Worm (Caenorhabditis elegans): ENCODE results near the gene T26H10.2.

The T26H10.2 gene

ce11 chrV:11424565-11424964 lies at the start of gene T26H10.2:
Gene T26H10.2, minus strand, starts transcription at chrV:11424665.
- TF ChIP-seq ama-1 (optimal IDR thresholded peaks at IDR 0.05) = no peak
- no peak for TF ChIP-seq ceh-16 (tag; optimal IDR thresholded peaks at IDR 0.05)

- TF ChIP-seq ama-1 (optimal IDR thresholded peaks at IDR 0.05) (no peak), nhr-25 (tag; optimal IDR thresholded peaks at IDR 0.05) (no peak), nhr-21 (tag; optimal IDR thresholded peaks at IDR 0.05) (no peak), F13H6.1 (tag; optimal IDR thresholded peaks at IDR 0.05) (no peak), elt-3 (tag; optimal IDR thresholded peaks at IDR 0.05) (no peak), unc-39 (tag; optimal IDR thresholded peaks at IDR 0.05) (no peak), egl-27 (tag; optimal IDR thresholded peaks at IDR 0.05) (no peak), ztf-4 (tag; optimal IDR thresholded peaks at IDR 0.05) (no peak), nhr-6 (tag; optimal IDR thresholded peaks at IDR 0.05) (no peak), ZK546.5 (tag; optimal IDR thresholded peaks at IDR 0.05) (no peak), unc-55 (GFP tag; optimal IDR thresholded peaks at IDR 0.05) (no peak), sem-4 (tag; optimal IDR thresholded peaks at IDR 0.05) (no peak), sma-3 (GFP tag; optimal IDR thresholded peaks at IDR 0.05) (no peak), mdl-1 (tag; optimal IDR thresholded peaks at IDR 0.05) (no peak), blmp-1 (tag; optimal IDR thresholded peaks at IDR 0.05; ENCODE audit: insufficient read depth) (no peak)
Observed at ce11 chrV:11472209-11472608, 47.7 kb upstream of the T26H10.2 start, which contains the start of the genes nas-20 and nas-21. Gene nas-20, minus strand, starts transcription at chrV:11472309. Gene nas-21, plus strand, starts transcription at chrV:11472564.

- TF ChIP-seq crh-2 (tag; optimal IDR thresholded peaks at IDR 0.05) (peak; percentile 21), aly-2 (tag; optimal IDR thresholded peaks at IDR 0.05) (no peak), nhr-77 (tag; optimal IDR thresholded peaks at IDR 0.05) (no peak), sma-9 (GFP tag; optimal IDR thresholded peaks at IDR 0.05) (peak; percentile 54), sma-9 (tag; optimal IDR thresholded peaks at IDR 0.05) (no peak), fos-1 (tag; optimal IDR thresholded peaks at IDR 0.05) (peak; percentile 82)
Observed at ce11 chrV:11470210-11470713, 45.8 kb upstream of the T26H10.2 start, which contains the start of gene aat-6. Gene aat-6, minus strand, starts transcription at chrV:11470663.

ce11 chrV:11462963-11463453 lies 38.5 kb upstream of the T26H10.2 start, which contains the start of gene zipt-16:
Gene zipt-16, plus strand, starts transcription at chrV:11463013.
- TF ChIP-seq aly-2 (tag; optimal IDR thresholded peaks at IDR 0.05) (no peak), ztf-1 (GFP tag; conservative IDR thresholded peaks at IDR 0.05) (0 out of 2 replicates have a peak, but pooled peaks have one; percentile 60)

ce11 chrV:11459255-11459654 lies 34.8 kb upstream of the T26H10.2 start, which contains the start of gene T11F9.1:
Gene T11F9.1, plus strand, starts transcription at chrV:11459555.
- no peak for TF ChIP-seq dmd-4 (tag; optimal IDR thresholded peaks at IDR 0.05)
- TF ChIP-seq unc-55 (GFP tag; optimal IDR thresholded peaks at IDR 0.05) = no peak
- no peak for TF ChIP-seq sma-9 (GFP tag; optimal IDR thresholded peaks at IDR 0.05)
- no peak for TF ChIP-seq sma-9 (tag; optimal IDR thresholded peaks at IDR 0.05)
- TF ChIP-seq elt-3 (tag; optimal IDR thresholded peaks at IDR 0.05) = no peak
- TF ChIP-seq zag-1 (tag; optimal IDR thresholded peaks at IDR 0.05) = no peak
- TF ChIP-seq nhr-10 (tag; optimal IDR thresholded peaks at IDR 0.05) = no peak
- TF ChIP-seq ceh-82 (tag; optimal IDR thresholded peaks at IDR 0.05) = no peak
- TF ChIP-seq mab-5 (tag; optimal IDR thresholded peaks at IDR 0.05) = no peak
- no peak for TF ChIP-seq ztf-11 (tag; optimal IDR thresholded peaks at IDR 0.05)
- no peak for TF ChIP-seq unc-62 (GFP tag; optimal IDR thresholded peaks at IDR 0.05)
- no peak for TF ChIP-seq lsy-2 (tag; optimal IDR thresholded peaks at IDR 0.05)
- TF ChIP-seq ztf-4 (tag; optimal IDR thresholded peaks at IDR 0.05) = no peak
- TF ChIP-seq sem-4 (tag; optimal IDR thresholded peaks at IDR 0.05) = no peak
- TF ChIP-seq ama-1 (optimal IDR thresholded peaks at IDR 0.05) = no peak
- TF ChIP-seq nhr-12 (tag; optimal IDR thresholded peaks at IDR 0.05) = no peak
- TF ChIP-seq nhr-21 (tag; optimal IDR thresholded peaks at IDR 0.05) = no peak
- no peak for TF ChIP-seq unc-39 (tag; optimal IDR thresholded peaks at IDR 0.05)
- TF ChIP-seq nhr-23 (tag; optimal IDR thresholded peaks at IDR 0.05) = no peak
- no peak for TF ChIP-seq lin-13 (GFP tag; optimal IDR thresholded peaks at IDR 0.05)
- TF ChIP-seq nhr-129 (tag; optimal IDR thresholded peaks at IDR 0.05) = no peak

All from whole organism, L2 larva.